Worm (Caenorhabditis elegans) whole organism, late embryonic: ENCODE results near the gene txt-18.
A peak's percentile ranks its signal among the peaks of the same experiment; 100 is the strongest.

Experiments
- C08G9.2 ChIP-seq: sonication (generic microtip); optimal IDR thresholded peaks from 2 replicates; lab custom pipeline; 2016; ENCODE audit warnings: mild to moderate bottlenecking, missing genetic modification characterization, moderate library complexity, missing compliant biosample characterization
- C38D4.7 ChIP-seq: fragments of 200-800 bp; sonication (Bioruptor generic); optimal IDR thresholded peaks from 2 replicates; lab custom pipeline; 2018; ENCODE audit warnings: mild to moderate bottlenecking, missing genetic modification characterization, moderate library complexity, missing compliant biosample characterization
- F13H6.1 ChIP-seq: sonication (generic microtip); optimal IDR thresholded peaks from 2 replicates; lab custom pipeline; 2016; ENCODE audit warnings: missing genetic modification characterization, missing compliant biosample characterization
- K02D7.2 ChIP-seq: sonication (generic microtip); optimal IDR thresholded peaks from 2 replicates; lab custom pipeline; 2017; ENCODE audit warnings: mild to moderate bottlenecking, missing genetic modification characterization, missing compliant biosample characterization
- K09A11.1 ChIP-seq: sonication (generic microtip); optimal IDR thresholded peaks from 2 replicates; lab custom pipeline; 2017; ENCODE audit warnings: antibody characterized with exemption, mild to moderate bottlenecking, missing genetic modification characterization, missing compliant biosample characterization; ENCODE audit not compliant: insufficient read depth
- T23F11.4 ChIP-seq: fragments of 200-800 bp; sonication (Bioruptor generic); optimal IDR thresholded peaks from 2 replicates; lab custom pipeline; 2018; ENCODE audit warnings: mild to moderate bottlenecking, missing genetic modification characterization, missing compliant biosample characterization
- Y22D7AL.16 ChIP-seq: sonication (generic microtip); optimal IDR thresholded peaks from 2 replicates; lab custom pipeline; 2016; ENCODE audit warnings: missing genetic modification characterization, missing compliant biosample characterization
- ama-1 ChIP-seq: fragments of 150-350 bp; optimal IDR thresholded peaks from 2 replicates; lab custom pipeline; 2014
- ceh-14 ChIP-seq: sonication (generic microtip); optimal IDR thresholded peaks from 2 replicates; lab custom pipeline; 2016; ENCODE audit warnings: missing genotype, missing genetic modification characterization, missing compliant biosample characterization
- ceh-18 ChIP-seq: sonication (generic microtip); optimal IDR thresholded peaks from 2 replicates; lab custom pipeline; 2016; ENCODE audit warnings: missing genetic modification characterization, missing compliant biosample characterization
- ceh-2 ChIP-seq: sonication (generic microtip); optimal IDR thresholded peaks from 2 replicates; lab custom pipeline; 2016; ENCODE audit warnings: missing genotype, missing genetic modification characterization, missing compliant biosample characterization
- ceh-30 ChIP-seq: fragments of 150-350 bp; optimal IDR thresholded peaks from 2 replicates; lab custom pipeline; 2014; ENCODE audit warnings: missing biosample characterization, missing genetic modification characterization
- ceh-31 ChIP-seq: sonication (generic microtip); optimal IDR thresholded peaks from 2 replicates; lab custom pipeline; 2016; ENCODE audit warnings: missing genetic modification characterization, missing compliant biosample characterization
- ceh-34 ChIP-seq: sonication (generic microtip); optimal IDR thresholded peaks from 2 replicates; lab custom pipeline; 2016; ENCODE audit warnings: mild to moderate bottlenecking, missing genetic modification characterization, missing compliant biosample characterization
- ceh-48 ChIP-seq: sonication (generic microtip); optimal IDR thresholded peaks from 2 replicates; lab custom pipeline; 2016; ENCODE audit warnings: missing genetic modification characterization, inconsistent platforms, missing compliant biosample characterization
- che-1 ChIP-seq: sonication (generic microtip); optimal IDR thresholded peaks from 2 replicates; lab custom pipeline; 2016; ENCODE audit warnings: mild to moderate bottlenecking, missing genetic modification characterization, missing compliant biosample characterization
- dve-1 ChIP-seq: sonication (generic microtip); optimal IDR thresholded peaks from 2 replicates; lab custom pipeline; 2017; ENCODE audit warnings: antibody characterized with exemption, mild to moderate bottlenecking, missing genetic modification characterization, missing compliant biosample characterization
- elt-2 ChIP-seq: sonication (generic microtip); optimal IDR thresholded peaks from 2 replicates; lab custom pipeline; 2016; ENCODE audit warnings: missing genetic modification reagents, missing genetic modification characterization, missing compliant biosample characterization
- ets-4 ChIP-seq: sonication (generic microtip); optimal IDR thresholded peaks from 2 replicates; lab custom pipeline; 2016; ENCODE audit warnings: missing genetic modification characterization, missing compliant biosample characterization
- eyg-1 ChIP-seq: sonication (generic microtip); optimal IDR thresholded peaks from 2 replicates; lab custom pipeline; 2016; ENCODE audit warnings: missing genotype, missing genetic modification characterization, missing compliant biosample characterization
- gmeb-2 ChIP-seq: sonication (generic microtip); optimal IDR thresholded peaks from 2 replicates; lab custom pipeline; 2016; ENCODE audit warnings: missing genetic modification characterization, inconsistent platforms, missing compliant biosample characterization
- hlh-13 ChIP-seq: fragments of 200-800 bp; sonication (Bioruptor generic); optimal IDR thresholded peaks from 2 replicates; lab custom pipeline; 2018; ENCODE audit warnings: mild to moderate bottlenecking, missing genetic modification characterization, missing compliant biosample characterization
- hlh-30 ChIP-seq: sonication (generic microtip); optimal IDR thresholded peaks from 2 replicates; lab custom pipeline; 2017; ENCODE audit warnings: antibody characterized with exemption, missing genetic modification characterization, missing compliant biosample characterization; ENCODE audit not compliant: insufficient read depth
- hlh-6 ChIP-seq: sonication (generic microtip); optimal IDR thresholded peaks from 2 replicates; lab custom pipeline; 2016; ENCODE audit warnings: missing genotype, missing genetic modification characterization, missing compliant biosample characterization
- hlh-8 ChIP-seq: sonication (generic microtip); optimal IDR thresholded peaks from 2 replicates; lab custom pipeline; 2016; ENCODE audit warnings: missing genotype, missing genetic modification characterization, missing compliant biosample characterization
- lin-11 ChIP-seq: fragments of 200-800 bp; sonication (Bioruptor generic); optimal IDR thresholded peaks from 2 replicates; lab custom pipeline; 2018; ENCODE audit warnings: mild to moderate bottlenecking, missing genetic modification characterization, missing compliant biosample characterization
- madf-2 ChIP-seq: sonication (generic microtip); optimal IDR thresholded peaks from 2 replicates; lab custom pipeline; 2017; ENCODE audit warnings: missing genetic modification characterization, missing compliant biosample characterization
- mec-3 ChIP-seq: sonication (generic microtip); optimal IDR thresholded peaks from 2 replicates; lab custom pipeline; 2016; ENCODE audit warnings: borderline replicate concordance, missing genetic modification characterization, missing compliant biosample characterization
- nfya-1 ChIP-seq: sonication (generic microtip); optimal IDR thresholded peaks from 2 replicates; lab custom pipeline; 2017; ENCODE audit warnings: missing genetic modification characterization, mild to moderate bottlenecking, missing compliant biosample characterization, antibody characterized with exemption, moderate library complexity
- nhr-11 ChIP-seq: fragments of 150-350 bp; optimal IDR thresholded peaks from 2 replicates; lab custom pipeline; 2014; ENCODE audit warnings: missing biosample characterization, missing genetic modification characterization
- nhr-232 ChIP-seq: sonication (generic microtip); optimal IDR thresholded peaks from 2 replicates; lab custom pipeline; 2016; ENCODE audit warnings: missing genetic modification characterization, missing compliant biosample characterization
- npax-4 ChIP-seq: sonication (generic microtip); optimal IDR thresholded peaks from 2 replicates; lab custom pipeline; 2016; ENCODE audit warnings: missing genetic modification characterization, missing compliant biosample characterization
- odd-2 ChIP-seq: sonication (generic microtip); optimal IDR thresholded peaks from 2 replicates; lab custom pipeline; 2017; ENCODE audit warnings: antibody characterized with exemption, mild to moderate bottlenecking, missing genetic modification characterization, missing compliant biosample characterization
- pat-9 ChIP-seq: fragments of 200-800 bp; sonication (Bioruptor generic); optimal IDR thresholded peaks from 2 replicates; lab custom pipeline; 2018; ENCODE audit warnings: mild to moderate bottlenecking, missing genetic modification characterization, moderate library complexity, missing compliant biosample characterization
- pax-1 ChIP-seq: fragments of 150-350 bp; optimal IDR thresholded peaks from 2 replicates; lab custom pipeline; 2014; ENCODE audit warnings: missing biosample characterization, missing genetic modification characterization
- pqm-1 ChIP-seq: sonication (generic microtip); optimal IDR thresholded peaks from 2 replicates; lab custom pipeline; 2016; ENCODE audit warnings: missing genetic modification characterization, missing compliant biosample characterization
- pros-1 ChIP-seq: fragments of 150-350 bp; optimal IDR thresholded peaks from 2 replicates; lab custom pipeline; 2014; ENCODE audit warnings: missing biosample characterization, missing genetic modification reagents, missing genetic modification characterization
- rnt-1 ChIP-seq: sonication (generic microtip); optimal IDR thresholded peaks from 2 replicates; lab custom pipeline; 2016; ENCODE audit warnings: missing genetic modification characterization, missing compliant biosample characterization
- sox-4 ChIP-seq: sonication (generic microtip); optimal IDR thresholded peaks from 2 replicates; lab custom pipeline; 2017; ENCODE audit warnings: mild to moderate bottlenecking, missing genetic modification characterization, inconsistent platforms, missing compliant biosample characterization
- syd-9 ChIP-seq: sonication (generic microtip); optimal IDR thresholded peaks from 2 replicates; lab custom pipeline; 2016; ENCODE audit warnings: mild to moderate bottlenecking, missing genetic modification characterization, moderate library complexity, missing compliant biosample characterization
- tbx-2 ChIP-seq: sonication (generic microtip); optimal IDR thresholded peaks from 2 replicates; lab custom pipeline; 2016; ENCODE audit warnings: missing genetic modification characterization, missing compliant biosample characterization
- ttx-3 ChIP-seq: sonication (generic microtip); optimal IDR thresholded peaks from 2 replicates; lab custom pipeline; 2016; ENCODE audit warnings: missing genetic modification reagents, missing genetic modification characterization, missing compliant biosample characterization
- unc-3 ChIP-seq, 2 experiments: fragments of 200-800 bp in 1 of 2; sonication (Bioruptor generic) in 1 of 2; sonication (generic microtip) in 1 of 2; conservative IDR thresholded peaks in 1 of 2; optimal IDR thresholded peaks in 1 of 2; 2 replicates each; pipeline versions ENCODE4 v1.3.6 to Lab custom; 2016 to 2022; ENCODE audit warnings: missing compliant biosample characterization in 2 of 2, missing genetic modification characterization in 2 of 2, missing genetic modification reagents in 1 of 2
- unc-42 ChIP-seq: sonication (generic microtip); optimal IDR thresholded peaks from 2 replicates; lab custom pipeline; 2016; ENCODE audit warnings: missing genotype, missing genetic modification characterization, missing compliant biosample characterization
- unc-55 ChIP-seq: sonication (generic microtip); optimal IDR thresholded peaks from 2 replicates; lab custom pipeline; 2017; ENCODE audit warnings: missing biosample characterization, missing genetic modification reagents, missing genetic modification characterization
- ztf-16 ChIP-seq: sonication (generic microtip); optimal IDR thresholded peaks from 2 replicates; lab custom pipeline; 2017; ENCODE audit warnings: missing genetic modification characterization, missing compliant biosample characterization

The txt-18 gene

ce11 chrII:6347341-6348118 is 3.7 kb downstream of the txt-18 start, which contains the start of gene lgg-1:
lgg-1 (minus strand) TSS chrII:6347719.
- TF ChIP-seq ceh-34 (tag; lab: Kevin White, UChicago) (no peak), eyg-1 (tag; lab: Kevin White, UChicago) (no peak), ceh-48 (tag; lab: Kevin White, UChicago) (peak; percentile 95), unc-55 (GFP tag; lab: Kevin White, UChicago) (peak; percentile 2), odd-2 (tag; lab: Kevin White, UChicago) (no peak), pat-9 (tag; lab: Kevin White, UChicago) (no peak), elt-2 (tag; lab: Kevin White, UChicago) (no peak), madf-2 (tag; lab: Kevin White, UChicago) (peak; percentile 43), ceh-31 (tag; lab: Kevin White, UChicago) (peak; percentile 24), lin-11 (tag; lab: Kevin White, UChicago) (no peak), C08G9.2 (tag; lab: Kevin White, UChicago) (no peak), hlh-30 (tag; lab: Kevin White, UChicago) (peak; percentile 89), unc-3 (GFP tag; conservative IDR thresholded peaks at IDR 0.05; lab: Robert Waterston, UW) (0 out of 2 replicates have a peak, but pooled peaks have one; percentile 31), unc-3 (tag; optimal IDR thresholded peaks at IDR 0.05; lab: Kevin White, UChicago) (no peak), pax-1 (peak; percentile 33), npax-4 (no peak), nhr-232 (tag; lab: Kevin White, UChicago) (no peak), nhr-11 (tag; lab: Kevin White, UChicago) (no peak), ceh-30 (tag; lab: Kevin White, UChicago) (no peak), ceh-18 (peak; percentile 24), K09A11.1 (no peak), tbx-2 (tag; lab: Kevin White, UChicago) (peak; percentile 43), nfya-1 (tag; lab: Kevin White, UChicago) (peak; percentile 39)

ce11 chrII:6348360-6348759 is 4.5 kb downstream of the txt-18 start:
- peak; percentile 75 for TF ChIP-seq ceh-31 (tag; lab: Kevin White, UChicago)
- TF ChIP-seq tbx-2 (tag; lab: Kevin White, UChicago), result peak; percentile 71
- peak; percentile 62 for TF ChIP-seq ets-4 (tag; lab: Kevin White, UChicago)
- no peak for TF ChIP-seq Y22D7AL.16
- peak; percentile 37 for TF ChIP-seq unc-42
- no peak for TF ChIP-seq gmeb-2 (tag; lab: Kevin White, UChicago)
- TF ChIP-seq ceh-18, result peak; percentile 78
- no peak for TF ChIP-seq hlh-6
- TF ChIP-seq hlh-13 (GFP tag; lab: Kevin White, UChicago), result no peak
- no peak for TF ChIP-seq T23F11.4 (GFP tag; lab: Kevin White, UChicago)
- no peak for TF ChIP-seq pax-1
- peak; percentile 27 for TF ChIP-seq F13H6.1 (tag; lab: Kevin White, UChicago)
- no peak for TF ChIP-seq syd-9 (tag; lab: Kevin White, UChicago)
- peak; percentile 99 for TF ChIP-seq hlh-30 (tag; lab: Kevin White, UChicago)
- TF ChIP-seq ceh-30 (tag; lab: Kevin White, UChicago), result peak; percentile 18
- peak; percentile 72 for TF ChIP-seq ama-1 (lab: Kevin White, UChicago)
- TF ChIP-seq hlh-8 (tag; lab: Kevin White, UChicago), result peak; percentile 36
- TF ChIP-seq pros-1 (tag; lab: Kevin White, UChicago), result peak; percentile 51
- peak; percentile 42 for TF ChIP-seq dve-1 (tag; lab: Kevin White, UChicago)
- TF ChIP-seq che-1, result no peak
- TF ChIP-seq unc-3 (GFP tag; conservative IDR thresholded peaks at IDR 0.05; lab: Robert Waterston, UW), result no peak
- no peak for TF ChIP-seq unc-3 (tag; optimal IDR thresholded peaks at IDR 0.05; lab: Kevin White, UChicago)
- TF ChIP-seq ceh-2, result peak; percentile 58
- TF ChIP-seq mec-3, result no peak
- peak; percentile 6 for TF ChIP-seq lin-11 (tag; lab: Kevin White, UChicago)
- TF ChIP-seq sox-4, result no peak
- TF ChIP-seq ceh-14 (tag; lab: Kevin White, UChicago), result peak; percentile 8
- TF ChIP-seq ttx-3 (tag; lab: Kevin White, UChicago), result no peak
- peak; percentile 36 for TF ChIP-seq rnt-1 (tag; lab: Kevin White, UChicago)
- no peak for TF ChIP-seq K02D7.2 (tag; lab: Kevin White, UChicago)
- TF ChIP-seq K09A11.1, result peak; percentile 23
- TF ChIP-seq unc-55 (GFP tag; lab: Kevin White, UChicago), result peak; percentile 90
- TF ChIP-seq C38D4.7, result no peak
- no peak for TF ChIP-seq ztf-16 (tag; lab: Kevin White, UChicago)
- peak; percentile 34 for TF ChIP-seq pqm-1
- no peak for TF ChIP-seq pat-9 (tag; lab: Kevin White, UChicago)
- TF ChIP-seq nfya-1 (tag; lab: Kevin White, UChicago), result peak; percentile 90
- no peak for TF ChIP-seq odd-2 (tag; lab: Kevin White, UChicago)
